Worm (Caenorhabditis elegans) whole organism, L4 larva: ENCODE data around the gene unc-10.

ENCODE experiments used
- T26A8.4 ChIP-seq: fragments of 200-800 bp; sonication (Bioruptor generic); IDR thresholded peaks from 2 replicates; pipeline ENCODE4 v1.3.6; 2022; ENCODE audit warnings: missing genetic modification characterization, missing compliant biosample characterization
- ZK546.5 ChIP-seq, 2 experiments: sonication (generic microtip); optimal IDR thresholded peaks; 2 replicates each; lab custom pipeline; 2017; ENCODE audit warnings: missing biosample characterization in 2 of 2, missing genetic modification characterization in 2 of 2
- aly-2 ChIP-seq: sonication (generic microtip); optimal IDR thresholded peaks from 2 replicates; lab custom pipeline; 2018; ENCODE audit warnings: missing biosample characterization, missing genetic modification characterization
- ama-1 ChIP-seq: fragments of 150-350 bp; optimal IDR thresholded peaks from 2 replicates; lab custom pipeline; 2014; ENCODE audit warnings: inconsistent platforms, mixed read lengths
- dmd-8 ChIP-seq: fragments of 200-800 bp; sonication (Bioruptor generic); IDR thresholded peaks from 2 replicates; pipeline ENCODE4 v1.3.6; 2022; ENCODE audit warnings: missing genetic modification characterization, missing compliant biosample characterization
- dpl-1 ChIP-seq: fragments of 150-350 bp; optimal IDR thresholded peaks from 2 replicates; lab custom pipeline; 2014; ENCODE audit warnings: missing biosample characterization, missing genetic modification reagents, missing genetic modification characterization
- egl-43 ChIP-seq: fragments of 200-800 bp; sonication (Bioruptor generic); IDR thresholded peaks from 2 replicates; pipeline ENCODE4 v1.3.6; 2022; ENCODE audit warnings: missing genetic modification reagents, missing genetic modification characterization, missing compliant biosample characterization
- mep-1 ChIP-seq: fragments of 150-350 bp; sonication (generic microtip); optimal IDR thresholded peaks from 3 replicates; lab custom pipeline; 2014; ENCODE audit warnings: missing biosample characterization, missing genetic modification characterization
- nhr-11 ChIP-seq: fragments of 150-350 bp; optimal IDR thresholded peaks from 2 replicates; lab custom pipeline; 2014; ENCODE audit warnings: missing biosample characterization, missing genetic modification characterization
- nhr-237 ChIP-seq: sonication (generic microtip); optimal IDR thresholded peaks from 2 replicates; lab custom pipeline; 2017; ENCODE audit warnings: missing biosample characterization, missing genetic modification characterization
- pha-4 ChIP-seq, 2 experiments: fragments of 150-350 bp in 1 of 2; fragments of 200-800 bp in 1 of 2; sonication (Bioruptor generic) in 1 of 2; IDR thresholded peaks in 1 of 2; optimal IDR thresholded peaks in 1 of 2; 2 replicates each; pipeline versions ENCODE4 v1.3.6 to Lab custom; 2014 to 2022; ENCODE audit warnings: missing genetic modification characterization in 2 of 2, missing genetic modification reagents in 2 of 2, missing biosample characterization in 1 of 2, missing compliant biosample characterization in 1 of 2
- snpc-4 ChIP-seq: fragments of 150-350 bp; optimal IDR thresholded peaks from 2 replicates; lab custom pipeline; 2014; ENCODE audit warnings: missing biosample characterization, missing genetic modification characterization
- zip-2 ChIP-seq: fragments of 150-350 bp; optimal IDR thresholded peaks from 2 replicates; lab custom pipeline; 2014; ENCODE audit warnings: missing biosample characterization, missing genetic modification characterization

- no peak for TF ChIP-seq nhr-237
- no peak for TF ChIP-seq aly-2 (tag; lab: Kevin White, UChicago)
- TF ChIP-seq nhr-11 (tag; lab: Kevin White, UChicago): no peak
- TF ChIP-seq pha-4 (GFP tag; IDR thresholded peaks at IDR 0.05; lab: Robert Waterston, UW): no peak
- TF ChIP-seq pha-4 (tag; optimal IDR thresholded peaks at IDR 0.05; lab: Kevin White, UChicago): no peak
- TF ChIP-seq ama-1 (lab: Kevin White, UChicago): peak; percentile 10
- TF ChIP-seq dpl-1 (GFP tag; lab: Kevin White, UChicago): no peak
- TF ChIP-seq snpc-4: no peak
- no peak for TF ChIP-seq zip-2 (tag; lab: Kevin White, UChicago)
- no peak for TF ChIP-seq T26A8.4
- no peak for TF ChIP-seq egl-43 (GFP tag; lab: Robert Waterston, UW)
- no peak for TF ChIP-seq dmd-8
- no peak for TF ChIP-seq mep-1 (tag; lab: Kevin White, UChicago)
- TF ChIP-seq ZK546.5 (tag; optimal IDR thresholded peaks at IDR 0.05; lab: Kevin White, UChicago): no peak
Observed at ce11 chrX:7242878-7243277, 37.2 kb downstream of the unc-10 start, which contains the start of gene F46H5.7.
